Fruit fly (Drosophila melanogaster): ENCODE results near the gene nau.

Gene nau

dm6 chr3R:23713901-23714300 lies 4.3 kb downstream of the nau start (continued):
- peak; percentile 48 for TF ChIP-seq CG30431 (GFP tag; optimal IDR thresholded peaks at IDR 0.05)
- peak; percentile 75 for TF ChIP-seq CG15696 (tag; optimal IDR thresholded peaks at IDR 0.05)
- no peak for TF ChIP-seq CG34224 (GFP tag; IDR thresholded peaks at IDR 0.05; ENCODE audit: partially characterized antibody)
- no peak for TF ChIP-seq CG3726 (GFP tag; IDR thresholded peaks at IDR 0.05)
- TF ChIP-seq CG6765 (GFP tag; optimal IDR thresholded peaks at IDR 0.05) = no peak
- TF ChIP-seq CG17359 (tag; optimal IDR thresholded peaks at IDR 0.05) = peak; percentile 70
- peak; percentile 60 for TF ChIP-seq CG34422 (GFP tag; IDR thresholded peaks at IDR 0.05)
- TF ChIP-seq org-1 (GFP tag; optimal IDR thresholded peaks at IDR 0.05) = peak; percentile 18
- 0 out of 3 replicates have a peak, but pooled peaks have one; percentile 12 for TF ChIP-seq jigr1 (GFP tag; IDR thresholded peaks at IDR 0.05)
- TF ChIP-seq gce (GFP tag; IDR thresholded peaks at IDR 0.05) = peak; percentile 62; the same call in 1 of the 3 replicates
- peak; percentile 69 for TF ChIP-seq Blimp-1 (GFP tag; optimal IDR thresholded peaks at IDR 0.05)
- no peak for TF ChIP-seq Opbp (GFP tag; IDR thresholded peaks at IDR 0.05; ENCODE audit: partially characterized antibody)
- TF ChIP-seq Jarid2 (GFP tag; optimal IDR thresholded peaks at IDR 0.05) = no peak
- peak; percentile 14 for TF ChIP-seq scrt (GFP tag; optimal IDR thresholded peaks at IDR 0.05)
- peak; percentile 57 for TF ChIP-seq CG12219 (GFP tag; optimal IDR thresholded peaks at IDR 0.05)

dm6 chr3R:23711195-23711594 lies 7.0 kb downstream of the nau start, which contains the start of gene CG10300:
CG10300 (plus strand) TSS chr3R:23711527.
- TF ChIP-seq CG10209 (GFP tag; optimal IDR thresholded peaks at IDR 0.05) (no peak), CG11456 (GFP tag; IDR thresholded peaks at IDR 0.05) (no peak), wek (GFP tag; optimal IDR thresholded peaks at IDR 0.05) (no peak), ham (GFP tag; IDR thresholded peaks at IDR 0.05) (no peak), HmgD (GFP tag; optimal IDR thresholded peaks at IDR 0.05) (no peak), Awh (GFP tag; IDR thresholded peaks at IDR 0.05) (no peak), CG1024 (GFP tag; IDR thresholded peaks at IDR 0.05) (no peak), CG11093 (GFP tag; IDR thresholded peaks at IDR 0.05) (no peak), CG18011 (GFP tag; optimal IDR thresholded peaks at IDR 0.05) (no peak), lab (GFP tag; optimal IDR thresholded peaks at IDR 0.05) (peak; percentile 65), CG12219 (GFP tag; optimal IDR thresholded peaks at IDR 0.05) (no peak), pfk (GFP tag; optimal IDR thresholded peaks at IDR 0.05) (no peak), CG10543 (GFP tag; optimal IDR thresholded peaks at IDR 0.05) (peak; percentile 11), exex (tag; optimal IDR thresholded peaks at IDR 0.05) (peak; percentile 29), CG4820 (GFP tag; optimal IDR thresholded peaks at IDR 0.05) (no peak), Med (GFP tag) (peak; percentile 39), eve (GFP tag; optimal IDR thresholded peaks at IDR 0.05) (no peak), CG4617 (GFP tag; optimal IDR thresholded peaks at IDR 0.05; ENCODE audit: borderline replicate concordance) (no peak), Mrtf (GFP tag; IDR thresholded peaks at IDR 0.05) (no peak), bowl (GFP tag; IDR thresholded peaks at IDR 0.05) (no peak), Trl (optimal IDR thresholded peaks at IDR 0.05) (no peak), Trl (GFP tag; optimal IDR thresholded peaks at IDR 0.05) (no peak), CG8944 (GFP tag; optimal IDR thresholded peaks at IDR 0.05) (no peak), Camta (GFP tag; optimal IDR thresholded peaks at IDR 0.05) (no peak), p53 (GFP tag; optimal IDR thresholded peaks at IDR 0.05) (no peak), CG33213 (GFP tag; optimal IDR thresholded peaks at IDR 0.05) (no peak), CG3726 (GFP tag; IDR thresholded peaks at IDR 0.05) (no peak), CG4707 (GFP tag; optimal IDR thresholded peaks at IDR 0.05) (no peak), Fer1 (GFP tag; optimal IDR thresholded peaks at IDR 0.05) (no peak), dysf (GFP tag; IDR thresholded peaks at IDR 0.05) (no peak), CG8089 (GFP tag; optimal IDR thresholded peaks at IDR 0.05) (no peak), CG7372 (GFP tag; IDR thresholded peaks at IDR 0.05) (no peak), insv (GFP tag; optimal IDR thresholded peaks at IDR 0.05) (no peak), Dfd (GFP tag; optimal IDR thresholded peaks at IDR 0.05) (no peak), CG7839 (tag; optimal IDR thresholded peaks at IDR 0.05) (no peak), chinmo (GFP tag; IDR thresholded peaks at IDR 0.05; ENCODE audit: partially characterized antibody) (0 out of 4 replicates have a peak, but pooled peaks have one; percentile 42), sug (tag; optimal IDR thresholded peaks at IDR 0.05) (peak; percentile 52), Sox102F (GFP tag; optimal IDR thresholded peaks at IDR 0.05) (no peak)
